Worm (Caenorhabditis elegans) whole organism, L4 larva: Measurements from ENCODE around the gene pup-2.

ENCODE experiments used
- fos-1 ChIP-seq: fragments of 150-350 bp; optimal IDR thresholded peaks from 2 replicates; lab custom pipeline; 2014; ENCODE audit warnings: missing biosample characterization, missing genetic modification characterization
- lin-39 ChIP-seq: fragments of 150-350 bp; optimal IDR thresholded peaks from 2 replicates; lab custom pipeline; 2014; ENCODE audit warnings: missing biosample characterization, missing genetic modification reagents, missing genetic modification characterization
- mep-1 ChIP-seq: fragments of 150-350 bp; sonication (generic microtip); optimal IDR thresholded peaks from 3 replicates; lab custom pipeline; 2014; ENCODE audit warnings: missing biosample characterization, missing genetic modification characterization
- sdz-12 ChIP-seq: fragments of 200-800 bp; sonication (Bioruptor generic); optimal IDR thresholded peaks from 2 replicates; lab custom pipeline; 2018; ENCODE audit warnings: mild to moderate bottlenecking, missing genetic modification characterization, missing compliant biosample characterization
- skn-1 ChIP-seq: fragments of 150-350 bp; optimal IDR thresholded peaks from 2 replicates; lab custom pipeline; 2014; ENCODE audit warnings: missing biosample characterization, missing genetic modification characterization
- ztf-11 ChIP-seq: fragments of 150-350 bp; optimal IDR thresholded peaks from 2 replicates; lab custom pipeline; 2014; ENCODE audit warnings: missing biosample characterization, missing genetic modification characterization

- TF ChIP-seq sdz-12 (no peak), lin-39 (tag; lab: Kevin White, UChicago) (no peak), skn-1 (tag; lab: Kevin White, UChicago) (no peak), fos-1 (tag; lab: Kevin White, UChicago) (no peak), ztf-11 (tag; lab: Kevin White, UChicago) (no peak), mep-1 (tag; lab: Kevin White, UChicago) (no peak)
Observed at ce11 chrIII:5185620-5186019, at the start of gene pup-2.
